Worm (Caenorhabditis elegans): ENCODE measurements around the gene ges-1.

ce11 chrV:1433419-1433765 is 1.5 kb upstream of the ges-1 start:
- TF ChIP-seq him-1 (tag; optimal IDR thresholded peaks at IDR 0.05) (no peak), W03F9.2 (tag; optimal IDR thresholded peaks at IDR 0.05) (no peak), dao-5 (tag; optimal IDR thresholded peaks at IDR 0.05) (no peak)

Data from whole organism, L4/young adult.